Worm (Caenorhabditis elegans): ENCODE data around the gene K03B4.8.
A peak's percentile ranks its signal among the peaks of the same experiment; 100 is the strongest.

K03B4.8 gene

ce11 chrV:4651480-4651879 lies 22.9 kb downstream of the K03B4.8 start (continued):
- TF ChIP-seq ceh-62 (tag; optimal IDR thresholded peaks at IDR 0.05): no peak
- no peak for TF ChIP-seq daf-12 (tag; optimal IDR thresholded peaks at IDR 0.05)
- no peak for TF ChIP-seq madf-5 (GFP tag; IDR thresholded peaks at IDR 0.05)
- TF ChIP-seq fos-1 (tag; optimal IDR thresholded peaks at IDR 0.05): no peak
- TF ChIP-seq nhr-77 (tag; optimal IDR thresholded peaks at IDR 0.05): no peak
- TF ChIP-seq cey-2 (tag; optimal IDR thresholded peaks at IDR 0.05; ENCODE audit: borderline replicate concordance, insufficient read depth): no peak
- TF ChIP-seq lin-29 (GFP tag; IDR thresholded peaks at IDR 0.05): no peak
- TF ChIP-seq dmd-6 (GFP tag; IDR thresholded peaks at IDR 0.05): 0 out of 2 replicates have a peak, but pooled peaks have one; percentile 12
- no peak for TF ChIP-seq gei-8 (GFP tag; optimal IDR thresholded peaks at IDR 0.05)
- no peak for TF ChIP-seq lin-1 (GFP tag; IDR thresholded peaks at IDR 0.05)
- TF ChIP-seq spr-1 (tag; optimal IDR thresholded peaks at IDR 0.05): peak; percentile 54
- TF ChIP-seq Y105C5A.15 (GFP tag; IDR thresholded peaks at IDR 0.05): no peak
- TF ChIP-seq tra-1 (GFP tag; IDR thresholded peaks at IDR 0.05): no peak
- TF ChIP-seq lin-39 (tag; optimal IDR thresholded peaks at IDR 0.05): no peak
- TF ChIP-seq mxl-3 (GFP tag; optimal IDR thresholded peaks at IDR 0.05): peak; percentile 70
- no peak for TF ChIP-seq ceh-82 (tag; optimal IDR thresholded peaks at IDR 0.05)
- peak; percentile 21 for TF ChIP-seq spr-3 (GFP tag; optimal IDR thresholded peaks at IDR 0.05)
- TF ChIP-seq aha-1 (tag): peak; percentile 35
- TF ChIP-seq nhr-11 (tag; optimal IDR thresholded peaks at IDR 0.05): no peak
- TF ChIP-seq unc-62 (GFP tag; optimal IDR thresholded peaks at IDR 0.05 in 1 of 2): peak in 1 of 2 experiments; percentile 5
- no peak for TF ChIP-seq unc-62 (tag; optimal IDR thresholded peaks at IDR 0.05)
- TF ChIP-seq nhr-10 (tag; optimal IDR thresholded peaks at IDR 0.05): no peak
- TF ChIP-seq snpc-1.2 (GFP tag; IDR thresholded peaks at IDR 0.05): no peak

- TF ChIP-seq set-16 (GFP tag; IDR thresholded peaks at IDR 0.05): peak; percentile 56
- TF ChIP-seq lin-29 (GFP tag; IDR thresholded peaks at IDR 0.05): no peak
- TF ChIP-seq zag-1 (tag; optimal IDR thresholded peaks at IDR 0.05): no peak
- peak; percentile 40; the same call in 1 of the 2 replicates for TF ChIP-seq egl-43 (GFP tag; IDR thresholded peaks at IDR 0.05)
- TF ChIP-seq daf-16 (GFP tag; optimal IDR thresholded peaks at IDR 0.05): no peak
- no peak for TF ChIP-seq daf-16 (tag; optimal IDR thresholded peaks at IDR 0.05)
- no peak for TF ChIP-seq Y5F2A.4 (GFP tag; optimal IDR thresholded peaks at IDR 0.05)
- no peak for TF ChIP-seq snpc-1.2 (GFP tag; IDR thresholded peaks at IDR 0.05)
- TF ChIP-seq zip-2 (tag; optimal IDR thresholded peaks at IDR 0.05): no peak
- peak; percentile 50 for TF ChIP-seq aha-1 (tag)
- TF ChIP-seq dmd-6 (GFP tag; IDR thresholded peaks at IDR 0.05): no peak
- no peak for TF ChIP-seq lin-1 (GFP tag; IDR thresholded peaks at IDR 0.05)
- TF ChIP-seq ztf-11 (tag; optimal IDR thresholded peaks at IDR 0.05): no peak
- no peak for TF ChIP-seq duxl-1 (tag; optimal IDR thresholded peaks at IDR 0.05; ENCODE audit: poor library complexity)
- no peak for TF ChIP-seq Y48G9A.11 (GFP tag; IDR thresholded peaks at IDR 0.05)
- no peak for TF ChIP-seq dmd-8 (GFP tag; IDR thresholded peaks at IDR 0.05)
- no peak for TF ChIP-seq madf-9 (GFP tag; conservative IDR thresholded peaks at IDR 0.05)
These were observed 24.6 kb downstream of the K03B4.8 start for ce11 chrV:4649649-4650384.

DNA sequence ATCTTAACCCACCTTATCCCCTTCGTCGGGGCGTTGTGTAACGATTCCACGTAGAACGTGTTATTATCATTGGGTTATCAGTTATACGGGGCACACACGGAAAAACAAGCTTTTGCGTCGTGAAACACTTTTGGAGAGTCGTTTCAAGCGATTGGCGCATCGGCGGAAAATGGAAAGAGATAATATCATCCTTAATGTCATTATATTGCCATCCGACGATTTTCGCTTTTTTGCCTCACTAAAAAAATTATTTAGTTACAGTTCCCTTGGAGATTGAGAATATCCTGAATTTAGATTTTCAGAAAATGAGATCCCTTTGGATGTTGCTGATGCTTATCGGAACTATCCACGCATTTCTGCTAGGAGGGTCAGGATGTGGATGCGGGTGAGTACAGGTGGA lies 25.9 kb downstream of the K03B4.8 start, which contains the start of gene F41F3.8:
TSS of gene F41F3.8 (plus strand) at position 301 of the 400 bp plus-strand sequence.
- TF ChIP-seq zfp-2 (tag; optimal IDR thresholded peaks at IDR 0.05): no peak
- TF ChIP-seq rbr-2 (tag; optimal IDR thresholded peaks at IDR 0.05): no peak
- no peak for TF ChIP-seq dmd-8 (GFP tag; IDR thresholded peaks at IDR 0.05)
- TF ChIP-seq mxl-3 (GFP tag; optimal IDR thresholded peaks at IDR 0.05): peak; percentile 33
- no peak for TF ChIP-seq cey-2 (tag; optimal IDR thresholded peaks at IDR 0.05; ENCODE audit: borderline replicate concordance, insufficient read depth)
- TF ChIP-seq hif-1 (tag; optimal IDR thresholded peaks at IDR 0.05): no peak

Measured in whole organism, L4 larva.